Worm (Caenorhabditis elegans): ENCODE results near the gene elmd-1.

- no peak for TF ChIP-seq mep-1 (tag; optimal IDR thresholded peaks at IDR 0.05)
- no peak for TF ChIP-seq ceh-44 (GFP tag; IDR thresholded peaks at IDR 0.05)
- no peak for TF ChIP-seq ama-1 (optimal IDR thresholded peaks at IDR 0.05)
- no peak for TF ChIP-seq lin-1 (GFP tag; IDR thresholded peaks at IDR 0.05)
- TF ChIP-seq fkh-10 (GFP tag; optimal IDR thresholded peaks at IDR 0.05), result no peak
- no peak for TF ChIP-seq nhr-11 (tag; optimal IDR thresholded peaks at IDR 0.05)
- no peak for TF ChIP-seq nhr-76 (tag; optimal IDR thresholded peaks at IDR 0.05)
- TF ChIP-seq pqm-1 (tag; optimal IDR thresholded peaks at IDR 0.05), result no peak
- no peak for TF ChIP-seq nhr-25 (tag; optimal IDR thresholded peaks at IDR 0.05; ENCODE audit: borderline replicate concordance, insufficient read depth)
- no peak for TF ChIP-seq F44E2.7 (GFP tag; IDR thresholded peaks at IDR 0.05)
- TF ChIP-seq attf-4 (tag; optimal IDR thresholded peaks at IDR 0.05), result no peak
- TF ChIP-seq snpc-4 (tag; optimal IDR thresholded peaks at IDR 0.05), result no peak
- TF ChIP-seq lin-13 (GFP tag; optimal IDR thresholded peaks at IDR 0.05), result no peak
These were observed 29.2 kb downstream of the elmd-1 start for ce11 chrIII:3418906-3419305.

Measured in whole organism, L4 larva.